Worm (Caenorhabditis elegans) whole organism, L3 larva: Measurements from ENCODE around the gene rif-1.2.

ENCODE experiments used
- R02D3.7 ChIP-seq: fragments of 150-350 bp; optimal IDR thresholded peaks from 2 replicates; lab custom pipeline; 2014; ENCODE audit warnings: missing biosample characterization, missing genetic modification characterization
- ZK546.5 ChIP-seq: sonication (generic microtip); optimal IDR thresholded peaks from 2 replicates; lab custom pipeline; 2017; ENCODE audit warnings: missing biosample characterization, missing genetic modification characterization
- ama-1 ChIP-seq: fragments of 150-350 bp; optimal IDR thresholded peaks from 2 replicates; lab custom pipeline; 2018
- ceh-28 ChIP-seq: fragments of 150-350 bp; optimal IDR thresholded peaks from 2 replicates; lab custom pipeline; 2014; ENCODE audit warnings: missing biosample characterization, missing genetic modification reagents, missing genetic modification characterization
- ceh-82 ChIP-seq: fragments of 150-350 bp; optimal IDR thresholded peaks from 2 replicates; lab custom pipeline; 2014; ENCODE audit warnings: missing biosample characterization, missing genetic modification characterization
- egl-27 ChIP-seq: sonication (generic microtip); optimal IDR thresholded peaks from 4 replicates; lab custom pipeline; 2017; ENCODE audit warnings: missing biosample characterization, missing genetic modification reagents, missing genetic modification characterization
- lin-39 ChIP-seq: fragments of 150-350 bp; optimal IDR thresholded peaks from 2 replicates; lab custom pipeline; 2018; ENCODE audit warnings: missing biosample characterization, missing genetic modification reagents, missing genetic modification characterization
- lsy-12 ChIP-seq: sonication (generic microtip); optimal IDR thresholded peaks from 2 replicates; lab custom pipeline; 2016; ENCODE audit warnings: mild to moderate bottlenecking, missing genetic modification characterization, missing compliant biosample characterization
- mdl-1 ChIP-seq: fragments of 150-350 bp; optimal IDR thresholded peaks from 2 replicates; lab custom pipeline; 2014; ENCODE audit warnings: missing biosample characterization, missing genetic modification characterization
- nhr-12 ChIP-seq: fragments of 150-350 bp; optimal IDR thresholded peaks from 2 replicates; lab custom pipeline; 2014; ENCODE audit warnings: missing biosample characterization, missing genetic modification characterization
- nhr-25 ChIP-seq: sonication (generic microtip); optimal IDR thresholded peaks from 2 replicates; lab custom pipeline; 2017; ENCODE audit warnings: missing biosample characterization, missing genetic modification characterization
- nhr-77 ChIP-seq: fragments of 150-350 bp; optimal IDR thresholded peaks from 2 replicates; lab custom pipeline; 2014; ENCODE audit warnings: missing biosample characterization, missing genetic modification characterization
- snpc-4 ChIP-seq: fragments of 150-350 bp; optimal IDR thresholded peaks from 2 replicates; lab custom pipeline; 2014; ENCODE audit warnings: missing biosample characterization, missing genetic modification characterization

- TF ChIP-seq ceh-82 (no peak), ama-1 (lab: Kevin White, UChicago) (no peak), R02D3.7 (tag; lab: Kevin White, UChicago) (no peak), ZK546.5 (no peak), ceh-28 (tag; lab: Kevin White, UChicago) (no peak), nhr-77 (no peak), snpc-4 (no peak), nhr-12 (no peak), lsy-12 (tag; lab: Kevin White, UChicago) (no peak), lin-39 (tag; lab: Kevin White, UChicago) (no peak), nhr-25 (tag; lab: Kevin White, UChicago) (no peak), mdl-1 (no peak), egl-27 (tag; lab: Kevin White, UChicago) (no peak)
These were observed 21.0 kb downstream of the rif-1.2 start, which contains the start of gene F42F12.3 for ce11 chrX:12350207-12350606.
